Fruit fly (Drosophila melanogaster) whole organism, pupa: Measurements from ENCODE around the gene CG3823.

Experiments used
- CG10348 ChIP-seq: fragments of 200-800 bp; sonication (Bioruptor generic); IDR thresholded peaks from 2 replicates; pipeline ENCODE4 v1.3.6; 2022; ENCODE audit warnings: missing biosample characterization, missing genetic modification characterization
- CG12605 ChIP-seq: fragments of 200-800 bp; sonication (Bioruptor generic); IDR thresholded peaks from 2 replicates; pipeline ENCODE4 v1.3.6; 2022; ENCODE audit warnings: missing biosample characterization, missing genetic modification characterization
- CG13204 ChIP-seq: fragments of 200-800 bp; sonication (Bioruptor generic); optimal IDR thresholded peaks from 2 replicates; lab custom pipeline; 2018; ENCODE audit warnings: missing biosample characterization, mild to moderate bottlenecking, missing genetic modification characterization, moderate library complexity
- CG14655 ChIP-seq: fragments of 200-800 bp; sonication (Bioruptor generic); optimal IDR thresholded peaks from 3 replicates; lab custom pipeline; 2017; ENCODE audit warnings: mild to moderate bottlenecking, missing biosample characterization, missing genetic modification reagents, missing genetic modification characterization
- CG15710 ChIP-seq: fragments of 200-800 bp; sonication (Bioruptor generic); optimal IDR thresholded peaks from 2 replicates; lab custom pipeline; 2018; ENCODE audit warnings: missing biosample characterization, mild to moderate bottlenecking, missing genetic modification characterization, moderate library complexity
- CG17806 ChIP-seq: fragments of 200-800 bp; sonication (Bioruptor generic); optimal IDR thresholded peaks from 2 replicates; lab custom pipeline; 2018; ENCODE audit warnings: missing biosample characterization, mild to moderate bottlenecking, missing genetic modification characterization, moderate library complexity
- CG32121 ChIP-seq: fragments of 200-800 bp; sonication (Bioruptor generic); IDR thresholded peaks from 2 replicates; pipeline ENCODE4 v1.3.6; 2022; ENCODE audit warnings: missing biosample characterization, missing genetic modification characterization
- CG34367 ChIP-seq: fragments of 200-800 bp; sonication (Bioruptor generic); optimal IDR thresholded peaks from 2 replicates; lab custom pipeline; 2018; ENCODE audit warnings: missing biosample characterization, mild to moderate bottlenecking, missing genetic modification characterization
- CG4496 ChIP-seq: fragments of 200-800 bp; sonication (Bioruptor generic); IDR thresholded peaks from 3 replicates; pipeline ENCODE4 v1.3.6; 2022; ENCODE audit warnings: missing biosample characterization, missing genetic modification characterization
- CG8159 ChIP-seq: fragments of 200-800 bp; sonication (Bioruptor generic); optimal IDR thresholded peaks from 3 replicates; lab custom pipeline; 2018; ENCODE audit warnings: missing biosample characterization, mild to moderate bottlenecking, missing genetic modification characterization, moderate library complexity
- CG8301 ChIP-seq: fragments of 200-800 bp; sonication (Bioruptor generic); optimal IDR thresholded peaks from 2 replicates; lab custom pipeline; 2018; ENCODE audit warnings: missing biosample characterization, mild to moderate bottlenecking, missing genetic modification characterization
- CG9948 ChIP-seq: fragments of 200-800 bp; sonication (Bioruptor generic); optimal IDR thresholded peaks from 2 replicates; lab custom pipeline; 2018; ENCODE audit warnings: missing biosample characterization, mild to moderate bottlenecking, missing genetic modification characterization, moderate library complexity
- D1 ChIP-seq: fragments of 200-800 bp; sonication (Bioruptor generic); optimal IDR thresholded peaks from 2 replicates; lab custom pipeline; 2018; ENCODE audit warnings: missing biosample characterization, mild to moderate bottlenecking, missing genetic modification characterization, moderate library complexity
- EcR ChIP-seq: fragments of 200-800 bp; sonication (Bioruptor generic); optimal IDR thresholded peaks from 3 replicates; lab custom pipeline; 2019; ENCODE audit warnings: missing biosample characterization, missing genetic modification characterization, mild to moderate bottlenecking, moderate library complexity, missing genetic modification reagents
- Ets98B ChIP-seq: fragments of 200-800 bp; sonication (Bioruptor generic); IDR thresholded peaks from 2 replicates; pipeline ENCODE4 v1.3.6; 2022; ENCODE audit warnings: missing biosample characterization, missing genetic modification characterization
- Pif1A ChIP-seq: fragments of 200-800 bp; sonication (Bioruptor generic); optimal IDR thresholded peaks from 3 replicates; lab custom pipeline; 2016; ENCODE audit warnings: missing biosample characterization, missing genetic modification characterization
- Pif1B ChIP-seq: fragments of 200-800 bp; sonication (Bioruptor generic); optimal IDR thresholded peaks from 3 replicates; lab custom pipeline; 2016; ENCODE audit warnings: missing biosample characterization, missing genetic modification characterization
- Snoo ChIP-seq: fragments of 200-800 bp; sonication (Bioruptor generic); optimal IDR thresholded peaks from 3 replicates; lab custom pipeline; 2017; ENCODE audit warnings: missing biosample characterization, mild to moderate bottlenecking, missing genetic modification characterization, inconsistent platforms
- fd96Ca ChIP-seq: fragments of 200-800 bp; sonication (Bioruptor generic); IDR thresholded peaks from 3 replicates; pipeline ENCODE4 v1.3.6; 2022; ENCODE audit warnings: missing biosample characterization, missing genetic modification characterization
- gl ChIP-seq: fragments of 200-800 bp; sonication (Bioruptor generic); optimal IDR thresholded peaks from 2 replicates; lab custom pipeline; 2018; ENCODE audit warnings: missing biosample characterization, mild to moderate bottlenecking, missing genetic modification characterization
- rn ChIP-seq: fragments of 200-800 bp; sonication (Bioruptor generic); IDR thresholded peaks from 2 replicates; pipeline ENCODE4 v1.3.6; 2022; ENCODE audit warnings: missing biosample characterization, missing genetic modification characterization

The CG3823 gene

dm6 chrX:6351917-6352768, 48.4 kb downstream of the CG3823 start:
- peak; percentile 16 for TF ChIP-seq CG8301 (tag; lab: Kevin White, UChicago)
- no peak for TF ChIP-seq CG9948 (tag; lab: Kevin White, UChicago)
- no peak for TF ChIP-seq EcR (GFP tag; lab: Kevin White, UChicago)
- no peak for TF ChIP-seq gl
- no peak for TF ChIP-seq CG14655 (GFP tag; lab: Kevin White, UChicago)
- peak; percentile 50; the same call in 2 of the 3 replicates for TF ChIP-seq fd96Ca (GFP tag; lab: Robert Waterston, UW)
- TF ChIP-seq CG32121 = peak; percentile 44; the same call in 1 of the 2 replicates
- TF ChIP-seq D1 (tag; lab: Kevin White, UChicago) = no peak
- no peak for TF ChIP-seq CG10348
- peak; percentile 44; the same call in 1 of the 3 replicates for TF ChIP-seq CG4496 (GFP tag; lab: Robert Waterston, UW)
- no peak for TF ChIP-seq CG13204 (GFP tag; lab: Kevin White, UChicago)
- TF ChIP-seq rn = no peak
- no peak for TF ChIP-seq Ets98B
- TF ChIP-seq Pif1B (GFP tag; lab: Kevin White, UChicago) = peak; percentile 3
- no peak; the same call in 1 of the 2 replicates for TF ChIP-seq CG12605
- no peak for TF ChIP-seq CG15710 (tag; lab: Kevin White, UChicago)
- no peak for TF ChIP-seq Snoo (tag; lab: Kevin White, UChicago)
- no peak for TF ChIP-seq CG17806 (tag; lab: Kevin White, UChicago)
- TF ChIP-seq Pif1A (GFP tag; lab: Kevin White, UChicago) = no peak
- peak; percentile 2 for TF ChIP-seq CG8159 (tag; lab: Kevin White, UChicago)
- no peak for TF ChIP-seq CG34367 (tag; lab: Kevin White, UChicago)

DNA sequence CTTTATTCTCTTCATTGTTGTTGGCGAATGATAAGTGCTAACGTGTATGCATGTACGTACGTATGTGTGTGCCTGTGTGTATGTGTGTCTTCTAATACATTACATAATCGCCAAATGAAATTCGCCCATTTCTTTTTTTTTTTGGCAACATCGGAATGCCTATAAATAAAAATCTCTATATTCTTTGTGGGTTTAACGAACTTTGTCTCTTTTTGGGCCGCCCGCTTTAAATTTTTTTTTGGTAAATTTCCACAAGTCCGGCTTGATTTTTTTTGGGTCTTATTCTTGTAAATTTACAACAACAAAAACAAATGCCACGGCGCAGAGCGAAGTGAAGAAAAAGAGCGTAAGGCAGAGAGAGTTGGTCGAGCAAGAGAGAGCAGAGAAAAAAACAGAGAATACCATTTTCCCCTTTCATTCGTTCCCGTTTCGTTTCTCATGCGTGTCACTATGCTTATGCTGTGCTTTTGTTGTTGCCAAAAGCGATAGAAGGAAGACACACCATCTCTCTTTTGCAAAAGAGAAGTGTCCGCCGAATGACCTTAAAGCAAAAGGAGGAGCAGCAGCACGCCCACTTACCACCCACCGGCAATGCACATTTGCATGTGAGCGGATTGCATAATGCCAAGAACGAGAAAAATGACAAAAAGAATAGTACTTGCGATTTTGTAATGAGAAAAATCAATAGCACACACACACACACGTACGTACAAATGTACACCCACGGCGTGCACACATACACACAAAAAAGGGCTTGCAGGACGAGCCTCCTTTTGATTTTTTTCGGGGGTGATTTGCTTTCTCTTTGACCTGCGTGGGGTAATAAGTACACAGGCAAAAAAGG, 49.2 kb downstream of the CG3823 start:
- peak; percentile 38 for TF ChIP-seq EcR (GFP tag; lab: Kevin White, UChicago)
- no peak for TF ChIP-seq CG10348

dm6 chrX:6353613-6353986, 49.8 kb downstream of the CG3823 start:
- peak; percentile 71 for TF ChIP-seq CG8159 (tag; lab: Kevin White, UChicago)
- TF ChIP-seq D1 (tag; lab: Kevin White, UChicago) = no peak
- peak; percentile 51 for TF ChIP-seq CG9948 (tag; lab: Kevin White, UChicago)
- no peak for TF ChIP-seq EcR (GFP tag; lab: Kevin White, UChicago)
- TF ChIP-seq Pif1B (GFP tag; lab: Kevin White, UChicago) = peak; percentile 23
- TF ChIP-seq CG34367 (tag; lab: Kevin White, UChicago) = peak; percentile 10
- peak; percentile 48 for TF ChIP-seq Pif1A (GFP tag; lab: Kevin White, UChicago)
- peak; percentile 78 for TF ChIP-seq CG14655 (GFP tag; lab: Kevin White, UChicago)
- peak; percentile 72 for TF ChIP-seq Snoo (tag; lab: Kevin White, UChicago)
- TF ChIP-seq CG32121 = peak; percentile 71
- TF ChIP-seq gl = no peak
- no peak for TF ChIP-seq fd96Ca (GFP tag; lab: Robert Waterston, UW)
- peak; percentile 34 for TF ChIP-seq Ets98B
- TF ChIP-seq CG15710 (tag; lab: Kevin White, UChicago) = peak; percentile 59
- TF ChIP-seq CG10348 = no peak
- TF ChIP-seq CG12605 = no peak
- TF ChIP-seq rn = 0 out of 2 replicates have a peak, but pooled peaks have one; percentile 23
- peak; percentile 72 for TF ChIP-seq CG8301 (tag; lab: Kevin White, UChicago)
- TF ChIP-seq CG4496 (GFP tag; lab: Robert Waterston, UW) = peak; percentile 61; the same call in 2 of the 3 replicates
- TF ChIP-seq CG13204 (GFP tag; lab: Kevin White, UChicago) = no peak
- peak; percentile 49 for TF ChIP-seq CG17806 (tag; lab: Kevin White, UChicago)
- TF ChIP-seq, all 21 proteins: peak for 14

DNA sequence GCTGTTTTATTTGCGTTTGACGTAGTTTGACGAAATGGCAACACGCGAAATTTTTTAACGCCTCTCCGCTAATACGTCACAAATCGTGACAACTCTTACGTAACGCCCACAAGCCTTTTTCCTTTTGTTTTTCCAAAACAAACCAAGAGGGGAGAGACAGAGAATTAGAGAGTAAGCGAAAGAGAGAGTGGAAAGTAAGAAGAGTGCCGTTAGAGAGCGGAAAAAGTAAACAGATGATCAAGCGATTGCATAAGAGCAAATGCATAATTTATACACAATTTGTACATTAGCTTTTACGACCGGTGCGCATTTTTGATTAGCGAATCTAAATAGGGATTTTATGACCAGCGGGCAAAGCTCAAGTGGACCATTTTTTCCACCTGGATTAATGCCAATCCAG, 50.4 kb downstream of the CG3823 start:
- TF ChIP-seq D1 (tag; lab: Kevin White, UChicago) = no peak
- TF ChIP-seq EcR (GFP tag; lab: Kevin White, UChicago) = no peak
- TF ChIP-seq rn = no peak
- no peak for TF ChIP-seq Ets98B
- TF ChIP-seq CG32121 = no peak
- TF ChIP-seq CG10348 = no peak
- no peak for TF ChIP-seq Snoo (tag; lab: Kevin White, UChicago)
- TF ChIP-seq CG9948 (tag; lab: Kevin White, UChicago) = no peak
- no peak for TF ChIP-seq CG12605
- TF ChIP-seq CG14655 (GFP tag; lab: Kevin White, UChicago) = no peak
- TF ChIP-seq Pif1A (GFP tag; lab: Kevin White, UChicago) = no peak
- TF ChIP-seq CG15710 (tag; lab: Kevin White, UChicago) = no peak
- TF ChIP-seq CG4496 (GFP tag; lab: Robert Waterston, UW) = no peak
- no peak for TF ChIP-seq gl
- no peak for TF ChIP-seq Pif1B (GFP tag; lab: Kevin White, UChicago)

dm6 chrX:6355090-6355679, 51.4 kb downstream of the CG3823 start:
- TF ChIP-seq CG10348 = no peak
- TF ChIP-seq fd96Ca (GFP tag; lab: Robert Waterston, UW) = no peak
- TF ChIP-seq CG8301 (tag; lab: Kevin White, UChicago) = no peak
- TF ChIP-seq CG4496 (GFP tag; lab: Robert Waterston, UW) = no peak
- TF ChIP-seq Ets98B = no peak
